Fruit fly (Drosophila melanogaster) whole organism, embryonic: ENCODE data around the gene Chd3.

ENCODE experiments used
- Awh ChIP-seq: fragments of 200-800 bp; sonication (Bioruptor generic); IDR thresholded peaks from 2 replicates; pipeline ENCODE4, ENCODE4 v1.3.6; 2022; ENCODE audit warnings: missing biosample characterization, missing genetic modification characterization
- Blimp-1 ChIP-seq: fragments of 200-800 bp; sonication (Bioruptor generic); optimal IDR thresholded peaks from 3 replicates; lab custom pipeline; 2018; ENCODE audit warnings: missing biosample characterization, missing genetic modification characterization, mild to moderate bottlenecking, moderate library complexity, missing genetic modification reagents
- CG10209 ChIP-seq: fragments of 200-800 bp; sonication (Bioruptor generic); optimal IDR thresholded peaks from 3 replicates; lab custom pipeline; 2017; ENCODE audit warnings: missing biosample characterization, mild to moderate bottlenecking, missing genetic modification characterization, missing genetic modification reagents
- CG10565 ChIP-seq: fragments of 200-800 bp; sonication (Bioruptor generic); optimal IDR thresholded peaks from 3 replicates; lab custom pipeline; 2016; ENCODE audit warnings: missing biosample characterization, mild to moderate bottlenecking, missing genetic modification characterization
- CG12769 ChIP-seq: fragments of 200-800 bp; sonication (Bioruptor generic); optimal IDR thresholded peaks from 2 replicates; lab custom pipeline; 2019; ENCODE audit warnings: missing biosample characterization, mild to moderate bottlenecking, missing genetic modification characterization, moderate library complexity
- CG13296 ChIP-seq: fragments of 200-800 bp; sonication (Bioruptor generic); optimal IDR thresholded peaks from 3 replicates; lab custom pipeline; 2018; ENCODE audit warnings: missing biosample characterization, mild to moderate bottlenecking, missing genetic modification characterization
- CG14050 ChIP-seq: fragments of 200-800 bp; sonication (Bioruptor generic); IDR thresholded peaks from 3 replicates; pipeline ENCODE4 v1.3.6; 2022; ENCODE audit warnings: missing biosample characterization, missing genetic modification characterization
- CG14710 ChIP-seq: fragments of 200-800 bp; sonication (Bioruptor generic); optimal IDR thresholded peaks from 3 replicates; lab custom pipeline; 2019; ENCODE audit warnings: missing biosample characterization, mild to moderate bottlenecking, missing genetic modification characterization, moderate library complexity
- CG15011 ChIP-seq: fragments of 200-800 bp; sonication (Bioruptor generic); optimal IDR thresholded peaks from 3 replicates; lab custom pipeline; 2018; ENCODE audit warnings: missing biosample characterization, mild to moderate bottlenecking, missing genetic modification characterization
- CG17802 ChIP-seq: fragments of 200-800 bp; sonication (Bioruptor generic); optimal IDR thresholded peaks from 2 replicates; lab custom pipeline; 2018; ENCODE audit warnings: missing biosample characterization, mild to moderate bottlenecking, missing genetic modification characterization, moderate library complexity
- CG17912 ChIP-seq: fragments of 200-800 bp; sonication (Bioruptor generic); optimal IDR thresholded peaks from 2 replicates; lab custom pipeline; 2018; ENCODE audit warnings: missing biosample characterization, mild to moderate bottlenecking, missing genetic modification characterization
- CG2889 ChIP-seq: fragments of 200-800 bp; sonication (Bioruptor generic); IDR thresholded peaks from 3 replicates; pipeline ENCODE4 v1.3.6; 2022; ENCODE audit warnings: missing biosample characterization, missing genetic modification characterization
- CG30403 ChIP-seq: fragments of 200-800 bp; sonication (Bioruptor generic); optimal IDR thresholded peaks from 3 replicates; lab custom pipeline; 2016; ENCODE audit warnings: missing biosample characterization, missing genetic modification characterization
- CG32772 ChIP-seq: fragments of 200-800 bp; sonication (Bioruptor generic); IDR thresholded peaks from 2 replicates; pipeline ENCODE4 v1.3.6; 2022; ENCODE audit warnings: missing biosample characterization, missing genetic modification characterization
- CG4730 ChIP-seq: fragments of 200-800 bp; sonication (Bioruptor generic); IDR thresholded peaks from 2 replicates; pipeline ENCODE4 v1.3.6; 2022; ENCODE audit warnings: missing biosample characterization, missing genetic modification characterization
- CG5245 ChIP-seq: fragments of 200-800 bp; sonication (Bioruptor generic); optimal IDR thresholded peaks from 3 replicates; lab custom pipeline; 2016; ENCODE audit warnings: missing biosample characterization, missing genetic modification characterization
- CG6654 ChIP-seq: fragments of 200-800 bp; sonication (Bioruptor generic); optimal IDR thresholded peaks from 2 replicates; lab custom pipeline; 2017; ENCODE audit warnings: missing biosample characterization, mild to moderate bottlenecking, missing genetic modification characterization
- CG7372 ChIP-seq: fragments of 200-800 bp; sonication (Bioruptor generic); IDR thresholded peaks from 2 replicates; pipeline ENCODE4 v1.3.6; 2022; ENCODE audit warnings: missing biosample characterization, missing genetic modification characterization
- CG7786 ChIP-seq: fragments of 200-800 bp; sonication (Bioruptor generic); optimal IDR thresholded peaks from 2 replicates; lab custom pipeline; 2016; ENCODE audit warnings: missing biosample characterization, missing genetic modification characterization
- CG9727 ChIP-seq: fragments of 200-800 bp; sonication (Bioruptor generic); optimal IDR thresholded peaks from 3 replicates; lab custom pipeline; 2017; ENCODE audit warnings: missing biosample characterization, mild to moderate bottlenecking, missing genetic modification characterization
- D19B ChIP-seq: fragments of 200-800 bp; sonication (Bioruptor generic); optimal IDR thresholded peaks from 2 replicates; lab custom pipeline; 2017; ENCODE audit warnings: missing biosample characterization, mild to moderate bottlenecking, missing genetic modification characterization
- Dll ChIP-seq: fragments of 200-800 bp; sonication (Bioruptor generic); IDR thresholded peaks from 4 replicates; pipeline ENCODE4 v1.3.6; 2022; ENCODE audit warnings: missing biosample characterization, missing genetic modification characterization; ENCODE audit not compliant: partially characterized antibody
- Kr ChIP-seq: fragments of 200-800 bp; sonication (Bioruptor generic); optimal IDR thresholded peaks from 2 replicates; lab custom pipeline; 2017; ENCODE audit warnings: missing biosample characterization, mild to moderate bottlenecking, missing genetic modification characterization
- Lpt ChIP-seq: fragments of >200 bp; optimal IDR thresholded peaks from 2 replicates; lab custom pipeline; 2018; ENCODE audit warnings: missing biosample characterization, missing genetic modification characterization
- Max ChIP-seq: fragments of 200-800 bp; sonication (Bioruptor generic); optimal IDR thresholded peaks from 2 replicates; lab custom pipeline; 2016; ENCODE audit warnings: missing biosample characterization, mild to moderate bottlenecking, missing genetic modification characterization
- Med ChIP-seq: fragments of 200-800 bp; sonication (Bioruptor generic); peaks from one replicate; lab custom pipeline; 2016; ENCODE audit warnings: missing biosample characterization, missing genetic modification characterization, mild to moderate bottlenecking, inconsistent platforms, moderate library complexity
- Mrtf ChIP-seq: fragments of 200-800 bp; sonication (Bioruptor generic); IDR thresholded peaks from 3 replicates; pipeline ENCODE4 v1.3.6; 2022; ENCODE audit warnings: missing biosample characterization, missing genetic modification characterization
- Oli ChIP-seq: fragments of 200-800 bp; sonication (Bioruptor generic); optimal IDR thresholded peaks from 2 replicates; lab custom pipeline; 2018; ENCODE audit warnings: missing biosample characterization, mild to moderate bottlenecking, missing genetic modification characterization, moderate library complexity
- Opbp ChIP-seq: fragments of 200-800 bp; sonication (Bioruptor generic); IDR thresholded peaks from 3 replicates; pipeline ENCODE4 v1.3.6; 2022; ENCODE audit warnings: missing biosample characterization, missing genetic modification characterization; ENCODE audit not compliant: partially characterized antibody
- Sry-β ChIP-seq: fragments of 200-800 bp; sonication (Bioruptor generic); optimal IDR thresholded peaks from 2 replicates; lab custom pipeline; 2018; ENCODE audit warnings: missing biosample characterization, mild to moderate bottlenecking, missing genetic modification characterization, moderate library complexity
- Tbp ChIP-seq: fragments of >200 bp; optimal IDR thresholded peaks from 2 replicates; lab custom pipeline; 2018; ENCODE audit warnings: missing biosample characterization, missing genetic modification characterization
- Trl ChIP-seq, 3 experiments: fragments of >200 bp in 2 of 3; fragments of 200-800 bp in 1 of 3; sonication (Bioruptor generic) in 1 of 3; optimal IDR thresholded peaks; 2 replicates in 1 of 3; 3 replicates in 2 of 3; lab custom pipeline; 2016 to 2017; ENCODE audit warnings: missing biosample characterization in 1 of 3, missing genetic modification characterization in 1 of 3
- Xbp1 ChIP-seq: fragments of 200-800 bp; sonication (Bioruptor generic); optimal IDR thresholded peaks from 3 replicates; lab custom pipeline; 2016; ENCODE audit warnings: missing biosample characterization, mild to moderate bottlenecking, missing genetic modification characterization
- bbx ChIP-seq: fragments of 200-800 bp; sonication (Bioruptor generic); IDR thresholded peaks from 2 replicates; pipeline ENCODE4 v1.3.6; 2022; ENCODE audit warnings: missing biosample characterization, missing genetic modification characterization; ENCODE audit not compliant: partially characterized antibody
- danr ChIP-seq: fragments of 200-800 bp; sonication (Bioruptor generic); IDR thresholded peaks from 2 replicates; pipeline ENCODE4 v1.3.6; 2022; ENCODE audit warnings: missing biosample characterization, missing genetic modification characterization
- dysf ChIP-seq: fragments of 200-800 bp; sonication (Bioruptor generic); IDR thresholded peaks from 3 replicates; pipeline ENCODE4 v1.3.6; 2022; ENCODE audit warnings: missing biosample characterization, missing genetic modification characterization
- fru ChIP-seq: fragments of >200 bp; optimal IDR thresholded peaks from 2 replicates; lab custom pipeline; 2017
- gcm2 ChIP-seq: fragments of 200-800 bp; sonication (Bioruptor generic); optimal IDR thresholded peaks from 2 replicates; lab custom pipeline; 2016; ENCODE audit warnings: missing biosample characterization, missing genetic modification characterization
- gfzf ChIP-seq: fragments of 200-800 bp; sonication (Bioruptor generic); optimal IDR thresholded peaks from 2 replicates; lab custom pipeline; 2016; ENCODE audit warnings: missing biosample characterization, mild to moderate bottlenecking, missing genetic modification characterization, moderate library complexity
- grau ChIP-seq: fragments of 200-800 bp; optimal IDR thresholded peaks from 3 replicates; lab custom pipeline; 2019; ENCODE audit warnings: missing biosample characterization, mild to moderate bottlenecking, missing genetic modification characterization, moderate library complexity
- h ChIP-seq: fragments of >200 bp; optimal IDR thresholded peaks from 2 replicates; lab custom pipeline; 2017
- prd ChIP-seq, 3 experiments: fragments of >200 bp in 2 of 3; fragments of 200-800 bp in 1 of 3; sonication (Bioruptor generic) in 1 of 3; optimal IDR thresholded peaks in 2 of 3; IDR thresholded peaks in 1 of 3; 2 replicates in 2 of 3; 3 replicates in 1 of 3; pipeline versions ENCODE4 v1.3.6 to Lab custom; 2017 to 2022; ENCODE audit warnings: missing biosample characterization in 1 of 3, missing genetic modification characterization in 1 of 3
- rib ChIP-seq: fragments of 200-800 bp; sonication (Bioruptor generic); IDR thresholded peaks from 2 replicates; pipeline ENCODE4 v1.3.6; 2022; ENCODE audit warnings: missing biosample characterization, missing genetic modification characterization
- run ChIP-seq: fragments of 200-800 bp; sonication (Bioruptor generic); optimal IDR thresholded peaks from 3 replicates; lab custom pipeline; 2018; ENCODE audit warnings: missing biosample characterization, mild to moderate bottlenecking, missing genetic modification characterization
- shn ChIP-seq: fragments of 200-800 bp; sonication (Bioruptor generic); optimal IDR thresholded peaks from 3 replicates; lab custom pipeline; 2016; ENCODE audit warnings: missing biosample characterization, missing genetic modification characterization
- stc ChIP-seq: fragments of 200-800 bp; sonication (Bioruptor generic); IDR thresholded peaks from 2 replicates; pipeline ENCODE4 v1.3.6; 2022; ENCODE audit warnings: missing biosample characterization, missing genetic modification characterization
- toy ChIP-seq: fragments of 200-800 bp; sonication (Bioruptor generic); IDR thresholded peaks from 2 replicates; pipeline ENCODE4 v1.3.6; 2022; ENCODE audit warnings: missing biosample characterization, missing genetic modification characterization
- trh ChIP-seq: fragments of 200-800 bp; sonication (Bioruptor generic); optimal IDR thresholded peaks from 2 replicates; lab custom pipeline; 2016; ENCODE audit warnings: missing biosample characterization, missing genetic modification characterization
- zen ChIP-seq: fragments of 200-800 bp; sonication (Bioruptor generic); optimal IDR thresholded peaks from 3 replicates; lab custom pipeline; 2018; ENCODE audit warnings: missing biosample characterization, mild to moderate bottlenecking, missing genetic modification characterization, moderate library complexity

Gene Chd3

DNA sequence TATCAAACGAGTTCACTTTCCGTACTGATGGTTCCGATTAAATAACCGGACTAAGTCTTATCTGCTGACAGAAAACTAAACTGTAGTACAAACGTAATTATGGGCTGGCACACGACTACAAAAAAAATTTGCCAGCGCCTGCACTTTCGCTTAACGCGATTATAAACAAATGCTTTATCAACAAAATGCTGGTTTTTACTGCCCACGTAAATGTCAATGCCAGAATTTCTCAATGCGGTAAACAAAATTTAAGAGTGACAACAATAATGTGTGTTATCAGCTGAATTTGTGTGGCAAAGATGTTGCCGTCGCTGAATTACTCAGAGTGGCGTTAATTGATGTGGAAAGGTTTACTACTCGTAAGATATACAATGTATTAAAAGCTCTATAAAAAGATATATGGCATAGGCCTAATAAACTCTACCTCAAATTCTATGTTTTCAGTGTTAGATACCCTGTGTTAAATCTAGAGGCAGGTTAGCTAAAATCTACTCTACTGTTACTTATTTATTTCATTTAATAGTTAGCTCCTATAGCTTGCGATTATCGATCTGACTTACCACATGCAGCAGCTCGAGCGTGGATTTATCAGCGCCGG lies 49.1 kb downstream of the Chd3 start (continued):
- TF ChIP-seq trh, result no peak
- no peak for TF ChIP-seq Awh (GFP tag; lab: Robert Waterston, UW)
- no peak for TF ChIP-seq D19B (GFP tag; lab: Kevin White, UChicago)
- no peak for TF ChIP-seq CG7372 (GFP tag; lab: Robert Waterston, UW)
- no peak for TF ChIP-seq CG12769
- TF ChIP-seq danr (GFP tag; lab: Robert Waterston, UW), result no peak
- TF ChIP-seq Opbp (GFP tag; lab: Robert Waterston, UW), result no peak
- TF ChIP-seq Kr (GFP tag; lab: Kevin White, UChicago), result no peak
- TF ChIP-seq Tbp (GFP tag; lab: Kevin White, UChicago), result no peak
- no peak for TF ChIP-seq fru (lab: Kevin White, UChicago)
- peak; percentile 33 for TF ChIP-seq CG13296
- no peak for TF ChIP-seq CG9727
- TF ChIP-seq CG17802, result no peak
- no peak for TF ChIP-seq dysf (GFP tag; lab: Robert Waterston, UW)
- TF ChIP-seq CG5245 (GFP tag; lab: Kevin White, UChicago), result no peak
- no peak for TF ChIP-seq CG14050 (GFP tag; lab: Robert Waterston, UW)
- TF ChIP-seq CG4730 (GFP tag; lab: Robert Waterston, UW), result no peak
- TF ChIP-seq Max (GFP tag; lab: Kevin White, UChicago), result no peak
- no peak for TF ChIP-seq Med (GFP tag; lab: Kevin White, UChicago)
- no peak for TF ChIP-seq h (lab: Kevin White, UChicago)
- no peak for TF ChIP-seq CG10209 (GFP tag; lab: Kevin White, UChicago)
- no peak for TF ChIP-seq rib (GFP tag; lab: Robert Waterston, UW)
- no peak for TF ChIP-seq grau (tag; lab: Kevin White, UChicago)
- no peak for TF ChIP-seq gcm2 (GFP tag; lab: Kevin White, UChicago)
- TF ChIP-seq run (tag; lab: Kevin White, UChicago), result no peak
- no peak for TF ChIP-seq Blimp-1 (GFP tag; lab: Kevin White, UChicago)
- TF ChIP-seq CG30403 (GFP tag; lab: Kevin White, UChicago), result no peak
- no peak for TF ChIP-seq CG7786 (GFP tag; lab: Kevin White, UChicago)
- TF ChIP-seq Trl (optimal IDR thresholded peaks at IDR 0.05; lab: Kevin White, UChicago), result no peak
- no peak for TF ChIP-seq Trl (GFP tag; optimal IDR thresholded peaks at IDR 0.05; lab: Kevin White, UChicago)
- no peak for TF ChIP-seq zen
- no peak for TF ChIP-seq stc (GFP tag; lab: Robert Waterston, UW)
- TF ChIP-seq gfzf (GFP tag; lab: Kevin White, UChicago), result no peak
- TF ChIP-seq Lpt, result no peak
- no peak for TF ChIP-seq shn (GFP tag; lab: Kevin White, UChicago)
- TF ChIP-seq Sry-β (GFP tag; lab: Kevin White, UChicago), result no peak
- no peak for TF ChIP-seq CG15011 (GFP tag; lab: Kevin White, UChicago)
- TF ChIP-seq prd (optimal IDR thresholded peaks at IDR 0.05; lab: Kevin White, UChicago), result no peak
- no peak for TF ChIP-seq prd (GFP tag; IDR thresholded peaks at IDR 0.05; lab: Robert Waterston, UW)
- no peak for TF ChIP-seq CG14710 (tag; lab: Kevin White, UChicago)
- TF ChIP-seq toy (GFP tag; lab: Robert Waterston, UW), result no peak
- no peak for TF ChIP-seq CG6654 (GFP tag; lab: Kevin White, UChicago)
- TF ChIP-seq Mrtf (GFP tag; lab: Robert Waterston, UW), result no peak
- TF ChIP-seq Oli (tag; lab: Kevin White, UChicago), result no peak
- no peak for TF ChIP-seq CG32772 (GFP tag; lab: Robert Waterston, UW)
- no peak for TF ChIP-seq CG10565 (GFP tag; lab: Kevin White, UChicago)
- no peak for TF ChIP-seq CG2889 (GFP tag; lab: Robert Waterston, UW)
- no peak for TF ChIP-seq bbx (GFP tag; lab: Robert Waterston, UW)
- TF ChIP-seq Dll (GFP tag; lab: Robert Waterston, UW), result no peak
- no peak for TF ChIP-seq CG17912 (GFP tag; lab: Kevin White, UChicago)
- TF ChIP-seq Xbp1 (GFP tag; lab: Kevin White, UChicago), result no peak
